Fruit fly (Drosophila melanogaster) whole organism, embryonic: ENCODE measurements around the gene CG10383.
A peak's percentile ranks its signal among the peaks of the same experiment; 100 is the strongest.

Experiments used
- Asciz ChIP-seq: fragments of 200-800 bp; sonication (Bioruptor generic); optimal IDR thresholded peaks from 2 replicates; lab custom pipeline; 2017; ENCODE audit warnings: missing biosample characterization, mild to moderate bottlenecking, missing genetic modification characterization, missing genetic modification reagents
- BEAF-32 ChIP-seq: fragments of 200-800 bp; sonication (Bioruptor generic); optimal IDR thresholded peaks from 3 replicates; lab custom pipeline; 2017; ENCODE audit warnings: missing biosample characterization, missing genetic modification characterization, mild to moderate bottlenecking, moderate library complexity, missing genetic modification reagents
- CG12071 ChIP-seq: fragments of 200-800 bp; sonication (Bioruptor generic); optimal IDR thresholded peaks from 3 replicates; lab custom pipeline; 2018; ENCODE audit warnings: missing biosample characterization, mild to moderate bottlenecking, missing genetic modification characterization
- CG12659 ChIP-seq: fragments of 200-800 bp; sonication (Bioruptor generic); optimal IDR thresholded peaks from 3 replicates; lab custom pipeline; 2017; ENCODE audit warnings: mild to moderate bottlenecking, missing biosample characterization, missing genetic modification reagents, missing genetic modification characterization
- CG12942 ChIP-seq: fragments of 200-800 bp; sonication (Bioruptor generic); optimal IDR thresholded peaks from 3 replicates; lab custom pipeline; 2016; ENCODE audit warnings: missing biosample characterization, missing genetic modification characterization
- CG13624 ChIP-seq: fragments of 200-800 bp; sonication (Bioruptor generic); optimal IDR thresholded peaks from 2 replicates; lab custom pipeline; 2016; ENCODE audit warnings: missing biosample characterization, missing genetic modification characterization
- CG13894 ChIP-seq: fragments of 200-800 bp; sonication (Bioruptor generic); optimal IDR thresholded peaks from 3 replicates; lab custom pipeline; 2018; ENCODE audit warnings: missing biosample characterization, mild to moderate bottlenecking, missing genetic modification characterization, moderate library complexity
- CG14860 ChIP-seq: fragments of 200-800 bp; sonication (Bioruptor generic); IDR thresholded peaks from 3 replicates; pipeline ENCODE4 v1.3.6; 2022; ENCODE audit warnings: missing biosample characterization, missing genetic modification characterization; ENCODE audit not compliant: partially characterized antibody
- CG15269 ChIP-seq: fragments of 200-800 bp; sonication (Bioruptor generic); optimal IDR thresholded peaks from 2 replicates; lab custom pipeline; 2018; ENCODE audit warnings: missing biosample characterization, mild to moderate bottlenecking, missing genetic modification characterization, moderate library complexity
- CG1603 ChIP-seq: fragments of 200-800 bp; sonication (Bioruptor generic); optimal IDR thresholded peaks from 2 replicates; lab custom pipeline; 2019; ENCODE audit warnings: missing biosample characterization, mild to moderate bottlenecking, missing genetic modification characterization, moderate library complexity
- CG17361 ChIP-seq: fragments of 200-800 bp; sonication (Bioruptor generic); IDR thresholded peaks from 3 replicates; pipeline ENCODE4 v1.3.6; 2022; ENCODE audit warnings: missing biosample characterization, missing genetic modification characterization
- CG18599 ChIP-seq: fragments of 200-800 bp; sonication (Bioruptor generic); optimal IDR thresholded peaks from 3 replicates; lab custom pipeline; 2017; ENCODE audit warnings: missing biosample characterization, missing genetic modification characterization, mild to moderate bottlenecking, moderate library complexity, missing genetic modification reagents
- CG18619 ChIP-seq: fragments of 200-800 bp; sonication (Bioruptor generic); optimal IDR thresholded peaks from 3 replicates; lab custom pipeline; 2017; ENCODE audit warnings: missing biosample characterization, mild to moderate bottlenecking, missing genetic modification characterization
- CG2120 ChIP-seq: fragments of 200-800 bp; sonication (Bioruptor generic); optimal IDR thresholded peaks from 3 replicates; lab custom pipeline; 2016; ENCODE audit warnings: missing biosample characterization, missing genetic modification characterization
- CG2712 ChIP-seq: fragments of 200-800 bp; optimal IDR thresholded peaks from 3 replicates; lab custom pipeline; 2019; ENCODE audit warnings: missing biosample characterization, mild to moderate bottlenecking, missing genetic modification characterization, moderate library complexity
- CG3407 ChIP-seq: fragments of 200-800 bp; sonication (Bioruptor generic); optimal IDR thresholded peaks from 2 replicates; lab custom pipeline; 2018; ENCODE audit warnings: missing biosample characterization, mild to moderate bottlenecking, missing genetic modification characterization
- CG4424 ChIP-seq: fragments of 200-800 bp; sonication (Bioruptor generic); optimal IDR thresholded peaks from 3 replicates; lab custom pipeline; 2016; ENCODE audit warnings: missing biosample characterization, missing genetic modification characterization
- CG6791 ChIP-seq: fragments of 200-800 bp; sonication (Bioruptor generic); IDR thresholded peaks from 3 replicates; pipeline ENCODE4 v1.3.6; 2022; ENCODE audit warnings: missing biosample characterization, missing genetic modification characterization; ENCODE audit not compliant: partially characterized antibody
- CG7271 ChIP-seq: fragments of 200-800 bp; sonication (Bioruptor generic); optimal IDR thresholded peaks from 2 replicates; lab custom pipeline; 2018; ENCODE audit warnings: missing biosample characterization, mild to moderate bottlenecking, missing genetic modification characterization, moderate library complexity
- CG7786 ChIP-seq: fragments of 200-800 bp; sonication (Bioruptor generic); optimal IDR thresholded peaks from 2 replicates; lab custom pipeline; 2016; ENCODE audit warnings: missing biosample characterization, missing genetic modification characterization
- CG7839 ChIP-seq: fragments of 200-800 bp; sonication (Bioruptor generic); optimal IDR thresholded peaks from 3 replicates; lab custom pipeline; 2018; ENCODE audit warnings: missing biosample characterization, mild to moderate bottlenecking, missing genetic modification characterization, moderate library complexity
- CG8924 ChIP-seq: fragments of 200-800 bp; optimal IDR thresholded peaks from 3 replicates; lab custom pipeline; 2019; ENCODE audit warnings: missing biosample characterization, mild to moderate bottlenecking, missing genetic modification characterization, moderate library complexity
- Deaf1 ChIP-seq: fragments of 200-800 bp; optimal IDR thresholded peaks from 3 replicates; lab custom pipeline; 2019; ENCODE audit warnings: missing biosample characterization, mild to moderate bottlenecking, missing genetic modification characterization, moderate library complexity
- E2f2 ChIP-seq: fragments of 200-800 bp; sonication (Bioruptor generic); IDR thresholded peaks from 2 replicates; pipeline ENCODE4 v1.3.6; 2022; ENCODE audit warnings: missing biosample characterization, missing genetic modification characterization
- Eip74EF ChIP-seq, 2 experiments: fragments of 200-800 bp in 1 of 2; fragments of >200 bp in 1 of 2; sonication (Bioruptor generic) in 1 of 2; optimal IDR thresholded peaks; 2 replicates each; lab custom pipeline; 2017 to 2019; ENCODE audit warnings: missing biosample characterization in 2 of 2, missing genetic modification characterization in 2 of 2, mild to moderate bottlenecking in 1 of 2, moderate library complexity in 1 of 2
- Hmr ChIP-seq: fragments of 200-800 bp; sonication (Bioruptor generic); optimal IDR thresholded peaks from 3 replicates; lab custom pipeline; 2017; ENCODE audit warnings: mild to moderate bottlenecking, missing biosample characterization, missing genetic modification reagents, missing genetic modification characterization
- Hr51 ChIP-seq, 2 experiments: fragments of 200-800 bp; sonication (Bioruptor generic); optimal IDR thresholded peaks; 2 replicates in 1 of 2; 3 replicates in 1 of 2; lab custom pipeline; 2016 to 2018; ENCODE audit warnings: missing biosample characterization in 2 of 2, missing genetic modification characterization in 2 of 2, mild to moderate bottlenecking in 1 of 2, moderate library complexity in 1 of 2
- Nf-YA ChIP-seq: fragments of 200-800 bp; sonication (Bioruptor generic); IDR thresholded peaks from 2 replicates; pipeline ENCODE4 v1.3.6; 2022; ENCODE audit warnings: missing biosample characterization, missing genetic modification characterization
- Side ChIP-seq: fragments of 200-800 bp; sonication (Bioruptor generic); optimal IDR thresholded peaks from 2 replicates; lab custom pipeline; 2016; ENCODE audit warnings: missing biosample characterization, missing genetic modification characterization
- Sox100B ChIP-seq: fragments of 200-800 bp; sonication (Bioruptor generic); optimal IDR thresholded peaks from 3 replicates; lab custom pipeline; 2018; ENCODE audit warnings: missing biosample characterization, mild to moderate bottlenecking, missing genetic modification characterization
- Spps ChIP-seq: fragments of 200-800 bp; sonication (Bioruptor generic); optimal IDR thresholded peaks from 2 replicates; lab custom pipeline; 2018; ENCODE audit warnings: missing biosample characterization, mild to moderate bottlenecking, missing genetic modification characterization
- ato ChIP-seq: fragments of 200-800 bp; sonication (Bioruptor generic); IDR thresholded peaks from 2 replicates; pipeline ENCODE4 v1.3.6; 2022; ENCODE audit warnings: missing biosample characterization, missing genetic modification characterization; ENCODE audit not compliant: partially characterized antibody
- az2 ChIP-seq: fragments of 200-800 bp; sonication (Bioruptor generic); optimal IDR thresholded peaks from 3 replicates; lab custom pipeline; 2016; ENCODE audit warnings: missing biosample characterization, missing genetic modification characterization
- caup ChIP-seq: fragments of 200-800 bp; sonication (Bioruptor generic); optimal IDR thresholded peaks from 3 replicates; lab custom pipeline; 2017; ENCODE audit warnings: missing biosample characterization, mild to moderate bottlenecking, missing genetic modification characterization, moderate library complexity; ENCODE audit not compliant: severe bottlenecking
- corto ChIP-seq: fragments of 200-800 bp; sonication (Bioruptor generic); optimal IDR thresholded peaks from 2 replicates; lab custom pipeline; 2016; ENCODE audit warnings: missing biosample characterization, mild to moderate bottlenecking, missing genetic modification characterization, moderate library complexity
- cwo ChIP-seq: fragments of 200-800 bp; sonication (Bioruptor generic); optimal IDR thresholded peaks from 3 replicates; lab custom pipeline; 2017; ENCODE audit warnings: missing biosample characterization, missing genetic modification characterization, mild to moderate bottlenecking, moderate library complexity, missing genetic modification reagents
- gem ChIP-seq: fragments of 200-800 bp; sonication (Bioruptor generic); optimal IDR thresholded peaks from 2 replicates; lab custom pipeline; 2019; ENCODE audit warnings: missing biosample characterization, mild to moderate bottlenecking, missing genetic modification characterization, moderate library complexity
- gfzf ChIP-seq: fragments of 200-800 bp; sonication (Bioruptor generic); optimal IDR thresholded peaks from 2 replicates; lab custom pipeline; 2016; ENCODE audit warnings: missing biosample characterization, mild to moderate bottlenecking, missing genetic modification characterization, moderate library complexity
- hkb ChIP-seq, 2 experiments: fragments of 200-800 bp in 1 of 2; fragments of >200 bp in 1 of 2; sonication (Bioruptor generic) in 1 of 2; IDR thresholded peaks in 1 of 2; optimal IDR thresholded peaks in 1 of 2; 2 replicates each; pipeline versions ENCODE4 v1.3.6 to Lab custom; 2017 to 2022; ENCODE audit warnings: missing biosample characterization in 1 of 2, missing genetic modification characterization in 1 of 2
- nom ChIP-seq: fragments of 200-800 bp; sonication (Bioruptor generic); optimal IDR thresholded peaks from 2 replicates; lab custom pipeline; 2017; ENCODE audit warnings: missing biosample characterization, missing genetic modification characterization, mild to moderate bottlenecking, moderate library complexity, missing genetic modification reagents
- pb ChIP-seq: fragments of 200-800 bp; sonication (Bioruptor generic); optimal IDR thresholded peaks from 3 replicates; lab custom pipeline; 2016; ENCODE audit warnings: missing biosample characterization, missing genetic modification characterization
- salm ChIP-seq: fragments of 200-800 bp; sonication (Bioruptor generic); optimal IDR thresholded peaks from 2 replicates; lab custom pipeline; 2018; ENCODE audit warnings: missing biosample characterization, mild to moderate bottlenecking, missing genetic modification characterization
- sd ChIP-seq: fragments of 200-800 bp; sonication (Bioruptor generic); optimal IDR thresholded peaks from 3 replicates; lab custom pipeline; 2018; ENCODE audit warnings: missing biosample characterization, mild to moderate bottlenecking, missing genetic modification characterization, moderate library complexity
- sens ChIP-seq: fragments of 200-800 bp; sonication (Bioruptor generic); peaks from one replicate; lab custom pipeline; 2016; ENCODE audit warnings: missing biosample characterization, missing genetic modification characterization
- tin ChIP-seq: fragments of 200-800 bp; sonication (Bioruptor generic); optimal IDR thresholded peaks from 3 replicates; lab custom pipeline; 2016; ENCODE audit warnings: missing biosample characterization, missing genetic modification characterization
- zf30C ChIP-seq: fragments of 200-800 bp; sonication (Bioruptor generic); optimal IDR thresholded peaks from 3 replicates; lab custom pipeline; 2018; ENCODE audit warnings: missing biosample characterization, mild to moderate bottlenecking, missing genetic modification characterization

The CG10383 gene

dm6 chr2L:18658108-18658507 lies 37.3 kb downstream of the CG10383 start (continued):
- TF ChIP-seq Eip74EF (GFP tag; optimal IDR thresholded peaks at IDR 0.05; lab: Kevin White, UChicago) (peak in 1 of 2 experiments; percentile 5), pb (GFP tag; lab: Kevin White, UChicago) (no peak), CG12659 (GFP tag; lab: Kevin White, UChicago) (no peak), Hr51 (GFP tag; optimal IDR thresholded peaks at IDR 0.05; lab: Kevin White, UChicago) (peak in 1 of 2 experiments; percentile 52), hkb (optimal IDR thresholded peaks at IDR 0.05; lab: Kevin White, UChicago) (no peak), hkb (GFP tag; IDR thresholded peaks at IDR 0.05; lab: Robert Waterston, UW) (peak; percentile 48; the same call in 1 of the 2 replicates), CG2712 (tag; lab: Kevin White, UChicago) (peak; percentile 25), gem (peak; percentile 35), CG17361 (GFP tag; lab: Robert Waterston, UW) (peak; percentile 57; the same call in 2 of the 3 replicates), CG6791 (GFP tag; lab: Robert Waterston, UW) (no peak), Nf-YA (no peak), BEAF-32 (GFP tag; lab: Kevin White, UChicago) (no peak), tin (no peak), CG7786 (GFP tag; lab: Kevin White, UChicago) (no peak), CG14860 (no peak), corto (GFP tag; lab: Kevin White, UChicago) (no peak), zf30C (GFP tag; lab: Kevin White, UChicago) (no peak), Hmr (GFP tag; lab: Kevin White, UChicago) (peak; percentile 23), Asciz (GFP tag; lab: Kevin White, UChicago) (no peak), CG4424 (GFP tag; lab: Kevin White, UChicago) (no peak), E2f2 (GFP tag; lab: Robert Waterston, UW) (no peak), CG15269 (tag; lab: Kevin White, UChicago) (peak; percentile 47), CG12071 (no peak), sd (no peak), CG2120 (GFP tag; lab: Kevin White, UChicago) (peak; percentile 28), Deaf1 (tag; lab: Kevin White, UChicago) (peak; percentile 5), Sox100B (GFP tag; lab: Kevin White, UChicago) (peak; percentile 36), az2 (GFP tag; lab: Kevin White, UChicago) (no peak), CG8924 (tag; lab: Kevin White, UChicago) (peak; percentile 1), CG13894 (peak; percentile 1), ato (no peak), CG7839 (tag; lab: Kevin White, UChicago) (peak; percentile 64), CG13624 (GFP tag; lab: Kevin White, UChicago) (no peak), CG1603 (tag; lab: Kevin White, UChicago) (no peak), CG18619 (peak; percentile 9), salm (no peak), Side (no peak), cwo (GFP tag; lab: Kevin White, UChicago) (peak; percentile 35), gfzf (GFP tag; lab: Kevin White, UChicago) (no peak), sens (GFP tag; lab: Kevin White, UChicago) (peak; percentile 54), nom (no peak), Spps (tag; lab: Kevin White, UChicago) (no peak), CG12942 (no peak), CG7271 (tag; lab: Kevin White, UChicago) (no peak), CG18599 (GFP tag; lab: Kevin White, UChicago) (peak; percentile 66), caup (GFP tag; lab: Kevin White, UChicago) (peak; percentile 18), CG3407 (GFP tag; lab: Kevin White, UChicago) (no peak)
- TF ChIP-seq, all 482 proteins: peak for 65
